Fruit fly (Drosophila melanogaster) whole organism, embryonic: ENCODE data around the gene CG32313.

Source experiments
- Atf-2 ChIP-seq: fragments of 200-800 bp; sonication (Bioruptor generic); optimal IDR thresholded peaks from 2 replicates; lab custom pipeline; 2016; ENCODE audit warnings: missing biosample characterization, missing genetic modification characterization
- CG10366 ChIP-seq: fragments of 200-800 bp; sonication (Bioruptor generic); IDR thresholded peaks from 2 replicates; pipeline ENCODE4 v1.3.6; 2022; ENCODE audit warnings: missing biosample characterization, missing genetic modification characterization
- CG10959 ChIP-seq: fragments of 200-800 bp; sonication (Bioruptor generic); IDR thresholded peaks from 2 replicates; pipeline ENCODE4 v1.3.6; 2022; ENCODE audit warnings: missing biosample characterization, missing genetic modification characterization
- CG11398 ChIP-seq: fragments of 200-800 bp; sonication (Bioruptor generic); optimal IDR thresholded peaks from 2 replicates; lab custom pipeline; 2016; ENCODE audit warnings: missing biosample characterization, missing genetic modification characterization
- CG12391 ChIP-seq: fragments of 200-800 bp; sonication (Bioruptor generic); optimal IDR thresholded peaks from 3 replicates; lab custom pipeline; 2018; ENCODE audit warnings: missing biosample characterization, mild to moderate bottlenecking, missing genetic modification characterization, moderate library complexity
- CG13123 ChIP-seq: fragments of 200-800 bp; sonication (Bioruptor generic); optimal IDR thresholded peaks from 2 replicates; lab custom pipeline; 2016; ENCODE audit warnings: missing biosample characterization, missing genetic modification characterization
- CG14441 ChIP-seq: fragments of 200-800 bp; sonication (Bioruptor generic); IDR thresholded peaks from 2 replicates; pipeline ENCODE4 v1.3.6; 2022; ENCODE audit warnings: missing biosample characterization, missing genetic modification characterization
- CG14860 ChIP-seq: fragments of 200-800 bp; sonication (Bioruptor generic); IDR thresholded peaks from 3 replicates; pipeline ENCODE4 v1.3.6; 2022; ENCODE audit warnings: missing biosample characterization, missing genetic modification characterization; ENCODE audit not compliant: partially characterized antibody
- CG15514 ChIP-seq: fragments of 200-800 bp; sonication (Bioruptor generic); optimal IDR thresholded peaks from 3 replicates; lab custom pipeline; 2017; ENCODE audit warnings: missing biosample characterization, missing genetic modification characterization, mild to moderate bottlenecking, moderate library complexity, missing genetic modification reagents
- CG17186 ChIP-seq: fragments of 200-800 bp; sonication (Bioruptor generic); optimal IDR thresholded peaks from 3 replicates; lab custom pipeline; 2017; ENCODE audit warnings: missing biosample characterization, missing genetic modification reagents, missing genetic modification characterization
- CG18262 ChIP-seq: fragments of 200-800 bp; optimal IDR thresholded peaks from 3 replicates; lab custom pipeline; 2019; ENCODE audit warnings: missing biosample characterization, mild to moderate bottlenecking, missing genetic modification characterization, moderate library complexity
- CG2120 ChIP-seq: fragments of 200-800 bp; sonication (Bioruptor generic); optimal IDR thresholded peaks from 3 replicates; lab custom pipeline; 2016; ENCODE audit warnings: missing biosample characterization, missing genetic modification characterization
- CG34224 ChIP-seq: fragments of 200-800 bp; sonication (Bioruptor generic); IDR thresholded peaks from 3 replicates; pipeline ENCODE4 v1.3.6; 2022; ENCODE audit warnings: missing biosample characterization, missing genetic modification characterization; ENCODE audit not compliant: partially characterized antibody
- CG4328 ChIP-seq: fragments of 200-800 bp; sonication (Bioruptor generic); optimal IDR thresholded peaks from 3 replicates; lab custom pipeline; 2017; ENCODE audit warnings: missing biosample characterization, missing genetic modification reagents, missing genetic modification characterization
- CG6254 ChIP-seq: fragments of 200-800 bp; sonication (Bioruptor generic); optimal IDR thresholded peaks from 3 replicates; lab custom pipeline; 2017; ENCODE audit warnings: mild to moderate bottlenecking, missing biosample characterization, missing genetic modification reagents, missing genetic modification characterization
- CG7357 ChIP-seq: fragments of 200-800 bp; sonication (Bioruptor generic); IDR thresholded peaks from 3 replicates; pipeline ENCODE4 v1.3.6; 2022; ENCODE audit warnings: missing biosample characterization, missing genetic modification characterization
- CG9437 ChIP-seq: fragments of 200-800 bp; sonication (Bioruptor generic); optimal IDR thresholded peaks from 2 replicates; lab custom pipeline; 2018; ENCODE audit warnings: missing biosample characterization, mild to moderate bottlenecking, missing genetic modification characterization
- E2f2 ChIP-seq: fragments of 200-800 bp; sonication (Bioruptor generic); IDR thresholded peaks from 2 replicates; pipeline ENCODE4 v1.3.6; 2022; ENCODE audit warnings: missing biosample characterization, missing genetic modification characterization
- H15 ChIP-seq: fragments of 200-800 bp; sonication (Bioruptor generic); IDR thresholded peaks from 3 replicates; pipeline ENCODE4 v1.3.6; 2022; ENCODE audit warnings: missing biosample characterization, missing genetic modification characterization
- Hr39 ChIP-seq: fragments of >200 bp; optimal IDR thresholded peaks from 2 replicates; lab custom pipeline; 2017
- Mes4 ChIP-seq: fragments of 200-800 bp; sonication (Bioruptor generic); optimal IDR thresholded peaks from 2 replicates; lab custom pipeline; 2016; ENCODE audit warnings: missing biosample characterization, missing genetic modification characterization
- Opbp ChIP-seq: fragments of 200-800 bp; sonication (Bioruptor generic); IDR thresholded peaks from 3 replicates; pipeline ENCODE4 v1.3.6; 2022; ENCODE audit warnings: missing biosample characterization, missing genetic modification characterization; ENCODE audit not compliant: partially characterized antibody
- Side ChIP-seq: fragments of 200-800 bp; sonication (Bioruptor generic); optimal IDR thresholded peaks from 2 replicates; lab custom pipeline; 2016; ENCODE audit warnings: missing biosample characterization, missing genetic modification characterization
- Sin3A ChIP-seq: fragments of >200 bp; optimal IDR thresholded peaks from 2 replicates; lab custom pipeline; 2018
- Vsx1 ChIP-seq: fragments of 200-800 bp; sonication (Bioruptor generic); optimal IDR thresholded peaks from 2 replicates; lab custom pipeline; 2017; ENCODE audit warnings: missing biosample characterization, mild to moderate bottlenecking, missing genetic modification characterization, missing genetic modification reagents
- aop ChIP-seq: fragments of 200-800 bp; sonication (Bioruptor generic); IDR thresholded peaks from 2 replicates; pipeline ENCODE4 v1.3.6; 2022; ENCODE audit warnings: missing biosample characterization, missing genetic modification characterization
- bbx ChIP-seq: fragments of 200-800 bp; sonication (Bioruptor generic); IDR thresholded peaks from 2 replicates; pipeline ENCODE4 v1.3.6; 2022; ENCODE audit warnings: missing biosample characterization, missing genetic modification characterization; ENCODE audit not compliant: partially characterized antibody
- bowl ChIP-seq: fragments of 200-800 bp; sonication (Bioruptor generic); IDR thresholded peaks from 2 replicates; pipeline ENCODE4 v1.3.6; 2022; ENCODE audit warnings: missing biosample characterization, missing genetic modification characterization
- chinmo ChIP-seq: fragments of 200-800 bp; sonication (Bioruptor generic); IDR thresholded peaks from 4 replicates; pipeline ENCODE4 v1.3.6; 2022; ENCODE audit warnings: missing biosample characterization, missing genetic modification characterization; ENCODE audit not compliant: partially characterized antibody
- chn ChIP-seq: fragments of 200-800 bp; sonication (Bioruptor generic); optimal IDR thresholded peaks from 2 replicates; lab custom pipeline; 2016; ENCODE audit warnings: missing biosample characterization, missing genetic modification characterization
- dan ChIP-seq: fragments of 200-800 bp; sonication (Bioruptor generic); IDR thresholded peaks from 2 replicates; pipeline ENCODE4 v1.3.6; 2022; ENCODE audit warnings: missing biosample characterization, missing genetic modification characterization
- dimm ChIP-seq: fragments of 200-800 bp; sonication (Bioruptor generic); IDR thresholded peaks from 2 replicates; pipeline ENCODE4 v1.3.6; 2022; ENCODE audit warnings: missing biosample characterization, missing genetic modification characterization
- disco-r ChIP-seq: fragments of 200-800 bp; sonication (Bioruptor generic); optimal IDR thresholded peaks from 2 replicates; lab custom pipeline; 2016; ENCODE audit warnings: missing biosample characterization, missing genetic modification characterization
- fd96Cb ChIP-seq: fragments of 200-800 bp; sonication (Bioruptor generic); optimal IDR thresholded peaks from 2 replicates; lab custom pipeline; 2018; ENCODE audit warnings: missing biosample characterization, mild to moderate bottlenecking, missing genetic modification characterization, moderate library complexity
- ftz-f1 ChIP-seq: fragments of 200-800 bp; sonication (Bioruptor generic); optimal IDR thresholded peaks from 2 replicates; lab custom pipeline; 2016; ENCODE audit warnings: missing biosample characterization, missing genetic modification characterization
- her ChIP-seq: fragments of 200-800 bp; sonication (Bioruptor generic); optimal IDR thresholded peaks from 2 replicates; lab custom pipeline; 2016; ENCODE audit warnings: missing biosample characterization, missing genetic modification characterization
- jigr1 ChIP-seq: fragments of 200-800 bp; sonication (Bioruptor generic); IDR thresholded peaks from 3 replicates; pipeline ENCODE4 v1.3.6; 2022; ENCODE audit warnings: missing biosample characterization, missing genetic modification characterization
- lab ChIP-seq: fragments of 200-800 bp; sonication (Bioruptor generic); optimal IDR thresholded peaks from 3 replicates; lab custom pipeline; 2017; ENCODE audit warnings: missing biosample characterization, missing genetic modification characterization, mild to moderate bottlenecking, moderate library complexity, missing genetic modification reagents
- nmo ChIP-seq: fragments of 200-800 bp; sonication (Bioruptor generic); optimal IDR thresholded peaks from 2 replicates; lab custom pipeline; 2018; ENCODE audit warnings: missing biosample characterization, mild to moderate bottlenecking, missing genetic modification characterization, moderate library complexity
- pfk ChIP-seq: fragments of 200-800 bp; sonication (Bioruptor generic); optimal IDR thresholded peaks from 2 replicates; lab custom pipeline; 2018; ENCODE audit warnings: missing biosample characterization, mild to moderate bottlenecking, missing genetic modification characterization, moderate library complexity
- pum ChIP-seq: fragments of 200-800 bp; sonication (Bioruptor generic); optimal IDR thresholded peaks from 2 replicates; lab custom pipeline; 2016; ENCODE audit warnings: missing biosample characterization, missing genetic modification characterization
- sisA ChIP-seq: fragments of 200-800 bp; sonication (Bioruptor generic); IDR thresholded peaks from 2 replicates; pipeline ENCODE4 v1.3.6; 2022; ENCODE audit warnings: missing biosample characterization, missing genetic modification characterization
- sqz ChIP-seq: fragments of 200-800 bp; sonication (Bioruptor generic); optimal IDR thresholded peaks from 3 replicates; lab custom pipeline; 2018; ENCODE audit warnings: missing biosample characterization, mild to moderate bottlenecking, missing genetic modification characterization
- ssp ChIP-seq: fragments of 200-800 bp; sonication (Bioruptor generic); IDR thresholded peaks from 2 replicates; pipeline ENCODE4 v1.3.6; 2022; ENCODE audit warnings: missing biosample characterization, missing genetic modification characterization
- stc ChIP-seq: fragments of 200-800 bp; sonication (Bioruptor generic); IDR thresholded peaks from 2 replicates; pipeline ENCODE4 v1.3.6; 2022; ENCODE audit warnings: missing biosample characterization, missing genetic modification characterization
- toy ChIP-seq: fragments of 200-800 bp; sonication (Bioruptor generic); IDR thresholded peaks from 2 replicates; pipeline ENCODE4 v1.3.6; 2022; ENCODE audit warnings: missing biosample characterization, missing genetic modification characterization
- trem ChIP-seq: fragments of 200-800 bp; optimal IDR thresholded peaks from 3 replicates; lab custom pipeline; 2019; ENCODE audit warnings: missing biosample characterization, mild to moderate bottlenecking, missing genetic modification characterization, moderate library complexity
- twi ChIP-seq: fragments of 200-800 bp; optimal IDR thresholded peaks from 2 replicates; lab custom pipeline; 2019; ENCODE audit warnings: missing biosample characterization, mild to moderate bottlenecking, missing genetic modification characterization, moderate library complexity
- vnd ChIP-seq: fragments of 200-800 bp; sonication (Bioruptor generic); IDR thresholded peaks from 3 replicates; pipeline ENCODE4 v1.3.6; 2022; ENCODE audit warnings: missing biosample characterization, missing genetic modification characterization; ENCODE audit not compliant: partially characterized antibody

The CG32313 gene

dm6 chr3L:1536487-1537337 is 8.8 kb downstream of the CG32313 start, which contains the start of the genes CG12091 and pns (continued):
- TF ChIP-seq lab (GFP tag; lab: Kevin White, UChicago): peak; percentile 71
- no peak for TF ChIP-seq toy (GFP tag; lab: Robert Waterston, UW)
- 0 out of 4 replicates have a peak, but pooled peaks have one; percentile 21 for TF ChIP-seq chinmo
- no peak for TF ChIP-seq jigr1
- peak; percentile 68 for TF ChIP-seq CG11398 (GFP tag; lab: Kevin White, UChicago)
- peak; percentile 55 for TF ChIP-seq Atf-2
- peak; percentile 40 for TF ChIP-seq Side (GFP tag; lab: Kevin White, UChicago)
- TF ChIP-seq CG18262 (tag; lab: Kevin White, UChicago): peak; percentile 68
- peak; percentile 87 for TF ChIP-seq trem
- TF ChIP-seq sqz (GFP tag; lab: Kevin White, UChicago): peak; percentile 89
- 0 out of 2 replicates have a peak, but pooled peaks have one; percentile 27 for TF ChIP-seq CG10959 (GFP tag; lab: Robert Waterston, UW)
- no peak for TF ChIP-seq H15 (GFP tag; lab: Robert Waterston, UW)
- no peak for TF ChIP-seq aop (GFP tag; lab: Robert Waterston, UW)
- peak; percentile 47; the same call in 1 of the 2 replicates for TF ChIP-seq E2f2 (GFP tag; lab: Robert Waterston, UW)
- peak; percentile 100 for TF ChIP-seq CG6254 (GFP tag; lab: Kevin White, UChicago)
- no peak for TF ChIP-seq CG34224
- TF ChIP-seq dan: no peak
- TF ChIP-seq pfk (GFP tag; lab: Kevin White, UChicago): peak; percentile 11
- peak; percentile 46 for TF ChIP-seq CG13123 (GFP tag; lab: Kevin White, UChicago)
- peak; percentile 62 for TF ChIP-seq Mes4
- TF ChIP-seq her: no peak
- TF ChIP-seq CG15514: peak; percentile 100
- peak; percentile 71 for TF ChIP-seq CG14441
- 0 out of 2 replicates have a peak, but pooled peaks have one; percentile 43 for TF ChIP-seq stc
- peak; percentile 11 for TF ChIP-seq ftz-f1 (GFP tag; lab: Kevin White, UChicago)
- no peak for TF ChIP-seq vnd (GFP tag; lab: Robert Waterston, UW)
- peak; percentile 85 for TF ChIP-seq CG12391 (tag; lab: Kevin White, UChicago)
- TF ChIP-seq Hr39: no peak
- TF ChIP-seq pum (GFP tag; lab: Kevin White, UChicago): peak; percentile 63
- peak; percentile 76 for TF ChIP-seq CG2120
- TF ChIP-seq bowl (GFP tag; lab: Robert Waterston, UW): 0 out of 2 replicates have a peak, but pooled peaks have one; percentile 5
- TF ChIP-seq Opbp (GFP tag; lab: Robert Waterston, UW): peak; percentile 67; the same call in 2 of the 3 replicates
- TF ChIP-seq CG4328: peak; percentile 14
- peak; percentile 27 for TF ChIP-seq bbx (GFP tag; lab: Robert Waterston, UW)
- TF ChIP-seq fd96Cb (tag; lab: Kevin White, UChicago): peak; percentile 56
- peak; percentile 77 for TF ChIP-seq CG10366 (GFP tag; lab: Robert Waterston, UW)
- TF ChIP-seq CG7357 (GFP tag; lab: Robert Waterston, UW): no peak
- peak; percentile 52 for TF ChIP-seq CG9437 (GFP tag; lab: Kevin White, UChicago)
- peak; percentile 79 for TF ChIP-seq chn (GFP tag; lab: Kevin White, UChicago)
- TF ChIP-seq CG14860 (GFP tag; lab: Robert Waterston, UW): no peak
- peak; percentile 16 for TF ChIP-seq disco-r
- no peak for TF ChIP-seq Vsx1 (GFP tag; lab: Kevin White, UChicago)
- peak; percentile 80 for TF ChIP-seq nmo (GFP tag; lab: Kevin White, UChicago)
- peak; percentile 79 for TF ChIP-seq Sin3A (lab: Kevin White, UChicago)
- TF ChIP-seq twi: peak; percentile 55
- peak; percentile 45 for TF ChIP-seq CG17186 (GFP tag; lab: Kevin White, UChicago)
- peak; percentile 71 for TF ChIP-seq ssp
- no peak; the same call in 1 of the 2 replicates for TF ChIP-seq sisA
- no peak for TF ChIP-seq dimm (GFP tag; lab: Robert Waterston, UW)
